Fruit fly (Drosophila melanogaster) whole organism, pupa: ENCODE results near the gene msn.

ENCODE experiments used
- CG10348 ChIP-seq: fragments of 200-800 bp; sonication (Bioruptor generic); IDR thresholded peaks from 2 replicates; pipeline ENCODE4 v1.3.6; 2022; ENCODE audit warnings: missing biosample characterization, missing genetic modification characterization
- CG12605 ChIP-seq: fragments of 200-800 bp; sonication (Bioruptor generic); IDR thresholded peaks from 2 replicates; pipeline ENCODE4 v1.3.6; 2022; ENCODE audit warnings: missing biosample characterization, missing genetic modification characterization
- CG13204 ChIP-seq: fragments of 200-800 bp; sonication (Bioruptor generic); optimal IDR thresholded peaks from 2 replicates; lab custom pipeline; 2018; ENCODE audit warnings: missing biosample characterization, mild to moderate bottlenecking, missing genetic modification characterization, moderate library complexity
- CG14655 ChIP-seq: fragments of 200-800 bp; sonication (Bioruptor generic); optimal IDR thresholded peaks from 3 replicates; lab custom pipeline; 2017; ENCODE audit warnings: mild to moderate bottlenecking, missing biosample characterization, missing genetic modification reagents, missing genetic modification characterization
- CG15710 ChIP-seq: fragments of 200-800 bp; sonication (Bioruptor generic); optimal IDR thresholded peaks from 2 replicates; lab custom pipeline; 2018; ENCODE audit warnings: missing biosample characterization, mild to moderate bottlenecking, missing genetic modification characterization, moderate library complexity
- CG17806 ChIP-seq: fragments of 200-800 bp; sonication (Bioruptor generic); optimal IDR thresholded peaks from 2 replicates; lab custom pipeline; 2018; ENCODE audit warnings: missing biosample characterization, mild to moderate bottlenecking, missing genetic modification characterization, moderate library complexity
- CG32121 ChIP-seq: fragments of 200-800 bp; sonication (Bioruptor generic); IDR thresholded peaks from 2 replicates; pipeline ENCODE4 v1.3.6; 2022; ENCODE audit warnings: missing biosample characterization, missing genetic modification characterization
- CG34367 ChIP-seq: fragments of 200-800 bp; sonication (Bioruptor generic); optimal IDR thresholded peaks from 2 replicates; lab custom pipeline; 2018; ENCODE audit warnings: missing biosample characterization, mild to moderate bottlenecking, missing genetic modification characterization
- CG4496 ChIP-seq: fragments of 200-800 bp; sonication (Bioruptor generic); IDR thresholded peaks from 3 replicates; pipeline ENCODE4 v1.3.6; 2022; ENCODE audit warnings: missing biosample characterization, missing genetic modification characterization
- CG8159 ChIP-seq: fragments of 200-800 bp; sonication (Bioruptor generic); optimal IDR thresholded peaks from 3 replicates; lab custom pipeline; 2018; ENCODE audit warnings: missing biosample characterization, mild to moderate bottlenecking, missing genetic modification characterization, moderate library complexity
- CG8301 ChIP-seq: fragments of 200-800 bp; sonication (Bioruptor generic); optimal IDR thresholded peaks from 2 replicates; lab custom pipeline; 2018; ENCODE audit warnings: missing biosample characterization, mild to moderate bottlenecking, missing genetic modification characterization
- CG9948 ChIP-seq: fragments of 200-800 bp; sonication (Bioruptor generic); optimal IDR thresholded peaks from 2 replicates; lab custom pipeline; 2018; ENCODE audit warnings: missing biosample characterization, mild to moderate bottlenecking, missing genetic modification characterization, moderate library complexity
- D1 ChIP-seq: fragments of 200-800 bp; sonication (Bioruptor generic); optimal IDR thresholded peaks from 2 replicates; lab custom pipeline; 2018; ENCODE audit warnings: missing biosample characterization, mild to moderate bottlenecking, missing genetic modification characterization, moderate library complexity
- EcR ChIP-seq: fragments of 200-800 bp; sonication (Bioruptor generic); optimal IDR thresholded peaks from 3 replicates; lab custom pipeline; 2019; ENCODE audit warnings: missing biosample characterization, missing genetic modification characterization, mild to moderate bottlenecking, moderate library complexity, missing genetic modification reagents
- Ets98B ChIP-seq: fragments of 200-800 bp; sonication (Bioruptor generic); IDR thresholded peaks from 2 replicates; pipeline ENCODE4 v1.3.6; 2022; ENCODE audit warnings: missing biosample characterization, missing genetic modification characterization
- Pif1A ChIP-seq: fragments of 200-800 bp; sonication (Bioruptor generic); optimal IDR thresholded peaks from 3 replicates; lab custom pipeline; 2016; ENCODE audit warnings: missing biosample characterization, missing genetic modification characterization
- Pif1B ChIP-seq: fragments of 200-800 bp; sonication (Bioruptor generic); optimal IDR thresholded peaks from 3 replicates; lab custom pipeline; 2016; ENCODE audit warnings: missing biosample characterization, missing genetic modification characterization
- Snoo ChIP-seq: fragments of 200-800 bp; sonication (Bioruptor generic); optimal IDR thresholded peaks from 3 replicates; lab custom pipeline; 2017; ENCODE audit warnings: missing biosample characterization, mild to moderate bottlenecking, missing genetic modification characterization, inconsistent platforms
- fd96Ca ChIP-seq: fragments of 200-800 bp; sonication (Bioruptor generic); IDR thresholded peaks from 3 replicates; pipeline ENCODE4 v1.3.6; 2022; ENCODE audit warnings: missing biosample characterization, missing genetic modification characterization
- gl ChIP-seq: fragments of 200-800 bp; sonication (Bioruptor generic); optimal IDR thresholded peaks from 2 replicates; lab custom pipeline; 2018; ENCODE audit warnings: missing biosample characterization, mild to moderate bottlenecking, missing genetic modification characterization
- rn ChIP-seq: fragments of 200-800 bp; sonication (Bioruptor generic); IDR thresholded peaks from 2 replicates; pipeline ENCODE4 v1.3.6; 2022; ENCODE audit warnings: missing biosample characterization, missing genetic modification characterization

msn gene

dm6 chr3L:2579557-2580224 lies 6.6 kb downstream of the msn start:
- peak; percentile 91 for TF ChIP-seq EcR
- TF ChIP-seq Ets98B (GFP tag; lab: Robert Waterston, UW) = no peak

dm6 chr3L:2578737-2579136 lies 7.6 kb downstream of the msn start:
- no peak for TF ChIP-seq Snoo
- TF ChIP-seq CG34367 (tag; lab: Kevin White, UChicago) = no peak
- TF ChIP-seq Pif1B (GFP tag; lab: Kevin White, UChicago) = peak; percentile 30
- TF ChIP-seq fd96Ca (GFP tag; lab: Robert Waterston, UW) = no peak
- TF ChIP-seq CG9948 (tag; lab: Kevin White, UChicago) = peak; percentile 28
- peak; percentile 58 for TF ChIP-seq rn (GFP tag; lab: Robert Waterston, UW)
- peak; percentile 48 for TF ChIP-seq Pif1A (GFP tag; lab: Kevin White, UChicago)
- TF ChIP-seq Ets98B (GFP tag; lab: Robert Waterston, UW) = peak; percentile 72
- no peak for TF ChIP-seq CG8159 (tag; lab: Kevin White, UChicago)
- peak; percentile 4 for TF ChIP-seq CG15710 (tag; lab: Kevin White, UChicago)
- peak; percentile 82 for TF ChIP-seq CG14655
- peak; percentile 75 for TF ChIP-seq CG8301 (tag; lab: Kevin White, UChicago)
- peak; percentile 66 for TF ChIP-seq CG4496 (GFP tag; lab: Robert Waterston, UW)
- peak; percentile 22 for TF ChIP-seq CG17806 (tag; lab: Kevin White, UChicago)
- TF ChIP-seq CG12605 = peak; percentile 65
- TF ChIP-seq CG32121 (GFP tag; lab: Robert Waterston, UW) = peak; percentile 69; the same call in 1 of the 2 replicates
- TF ChIP-seq CG13204 (GFP tag; lab: Kevin White, UChicago) = no peak
- no peak for TF ChIP-seq D1 (tag; lab: Kevin White, UChicago)
- TF ChIP-seq, all 21 proteins: peak for 12

dm6 chr3L:2578315-2578714 lies 8.0 kb downstream of the msn start:
- TF ChIP-seq CG15710 (tag; lab: Kevin White, UChicago) (no peak), CG13204 (GFP tag; lab: Kevin White, UChicago) (no peak), rn (GFP tag; lab: Robert Waterston, UW) (no peak), Pif1B (GFP tag; lab: Kevin White, UChicago) (no peak), fd96Ca (GFP tag; lab: Robert Waterston, UW) (no peak), D1 (tag; lab: Kevin White, UChicago) (no peak), CG8301 (tag; lab: Kevin White, UChicago) (no peak), Ets98B (GFP tag; lab: Robert Waterston, UW) (no peak), CG14655 (no peak), Pif1A (GFP tag; lab: Kevin White, UChicago) (no peak), CG34367 (tag; lab: Kevin White, UChicago) (no peak), CG8159 (tag; lab: Kevin White, UChicago) (no peak), CG32121 (GFP tag; lab: Robert Waterston, UW) (no peak), CG4496 (GFP tag; lab: Robert Waterston, UW) (no peak)

dm6 chr3L:2577096-2577831 lies 9.1 kb downstream of the msn start:
- TF ChIP-seq EcR = peak; percentile 8
- TF ChIP-seq rn (GFP tag; lab: Robert Waterston, UW) = no peak
- peak; percentile 36 for TF ChIP-seq CG14655
- peak; percentile 9 for TF ChIP-seq Pif1B (GFP tag; lab: Kevin White, UChicago)
- no peak for TF ChIP-seq CG8301 (tag; lab: Kevin White, UChicago)

- TF ChIP-seq CG32121 (GFP tag; lab: Robert Waterston, UW) = peak; percentile 61
- peak; percentile 47 for TF ChIP-seq CG9948 (tag; lab: Kevin White, UChicago)
- TF ChIP-seq D1 (tag; lab: Kevin White, UChicago) = no peak
- peak; percentile 76 for TF ChIP-seq EcR
- no peak for TF ChIP-seq fd96Ca (GFP tag; lab: Robert Waterston, UW)
- TF ChIP-seq CG17806 (tag; lab: Kevin White, UChicago) = peak; percentile 40
- no peak for TF ChIP-seq CG34367 (tag; lab: Kevin White, UChicago)
- TF ChIP-seq CG10348 (GFP tag; lab: Robert Waterston, UW) = no peak
- peak; percentile 61 for TF ChIP-seq CG14655
- no peak for TF ChIP-seq rn (GFP tag; lab: Robert Waterston, UW)
- TF ChIP-seq CG8301 (tag; lab: Kevin White, UChicago) = peak; percentile 66
- TF ChIP-seq CG15710 (tag; lab: Kevin White, UChicago) = peak; percentile 47
- TF ChIP-seq gl (tag; lab: Kevin White, UChicago) = no peak
- TF ChIP-seq CG4496 (GFP tag; lab: Robert Waterston, UW) = no peak; the same call in 2 of the 3 replicates
- TF ChIP-seq Snoo = no peak
- TF ChIP-seq Pif1B (GFP tag; lab: Kevin White, UChicago) = no peak
- peak; percentile 60 for TF ChIP-seq Pif1A (GFP tag; lab: Kevin White, UChicago)
- TF ChIP-seq CG13204 (GFP tag; lab: Kevin White, UChicago) = no peak
- peak; percentile 54 for TF ChIP-seq CG8159 (tag; lab: Kevin White, UChicago)
- peak; percentile 44 for TF ChIP-seq Ets98B (GFP tag; lab: Robert Waterston, UW)
- TF ChIP-seq CG12605 = no peak
Measured at dm6 chr3L:2575240-2575639, 11.1 kb downstream of the msn start.
